Fruit fly (Drosophila melanogaster): ENCODE measurements around the gene CG31624.

The CG31624 gene

dm6 chr2L:21218240-21218911, 18.2 kb upstream of the CG31624 start, which contains the start of gene CG8679:
CG8679 (minus strand) TSS chr2L:21218544.
- 0 out of 3 replicates have a peak, but pooled peaks have one; percentile 22 for TF ChIP-seq fd96Ca (GFP tag; IDR thresholded peaks at IDR 0.05)
- peak; percentile 15 for TF ChIP-seq EcR (GFP tag; optimal IDR thresholded peaks at IDR 0.05)
- TF ChIP-seq Pif1A (GFP tag; optimal IDR thresholded peaks at IDR 0.05), result no peak

DNA sequence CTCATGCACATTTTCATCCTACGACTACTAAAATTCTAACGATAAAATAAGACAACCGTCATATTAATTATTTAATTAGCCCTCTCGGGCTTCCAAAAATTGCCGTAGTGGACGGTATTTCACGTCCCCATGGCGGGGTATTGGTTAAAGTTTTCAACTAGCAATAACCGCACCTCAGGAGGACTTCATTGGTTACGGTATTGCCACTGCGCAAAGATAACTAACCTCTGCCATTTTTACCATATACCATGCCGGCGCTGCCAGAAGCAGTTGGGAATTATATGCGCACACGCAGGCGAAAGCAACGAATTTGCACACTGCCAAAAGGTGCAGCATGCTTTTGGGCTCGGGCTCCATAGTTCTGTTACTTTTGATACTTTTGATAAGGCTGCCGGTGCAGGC, 14.8 kb upstream of the CG31624 start:
- peak; percentile 38; the same call in 1 of the 2 replicates for TF ChIP-seq Ets98B (GFP tag; IDR thresholded peaks at IDR 0.05)
- TF ChIP-seq Snoo (tag; optimal IDR thresholded peaks at IDR 0.05), result peak; percentile 35
- no peak for TF ChIP-seq CG10348 (GFP tag; IDR thresholded peaks at IDR 0.05)
- TF ChIP-seq CG15710 (tag; optimal IDR thresholded peaks at IDR 0.05), result no peak
- TF ChIP-seq CG13204 (GFP tag; optimal IDR thresholded peaks at IDR 0.05), result no peak
- no peak for TF ChIP-seq CG9948 (tag; optimal IDR thresholded peaks at IDR 0.05)
- no peak; the same call in 1 of the 2 replicates for TF ChIP-seq CG12605 (GFP tag; IDR thresholded peaks at IDR 0.05)
- no peak for TF ChIP-seq EcR (GFP tag; optimal IDR thresholded peaks at IDR 0.05)
- TF ChIP-seq CG4496 (GFP tag; IDR thresholded peaks at IDR 0.05), result peak; percentile 51; the same call in 1 of the 3 replicates
- TF ChIP-seq CG32121 (GFP tag; IDR thresholded peaks at IDR 0.05), result peak; percentile 24; the same call in 1 of the 2 replicates
- no peak for TF ChIP-seq CG8301 (tag; optimal IDR thresholded peaks at IDR 0.05)
- TF ChIP-seq CG14655 (GFP tag; optimal IDR thresholded peaks at IDR 0.05), result no peak
- TF ChIP-seq D1 (tag; optimal IDR thresholded peaks at IDR 0.05), result peak; percentile 17

- TF ChIP-seq CG4496 (GFP tag; IDR thresholded peaks at IDR 0.05) (0 out of 3 replicates have a peak, but pooled peaks have one; percentile 23), CG17806 (tag; optimal IDR thresholded peaks at IDR 0.05) (no peak)
These were observed 6.0 kb upstream of the CG31624 start, which contains the start of gene clumsy for dm6 chr2L:21206193-21206592. clumsy (plus strand) TSS chr2L:21206493.

dm6 chr2L:21202702-21203101, 2.5 kb upstream of the CG31624 start, which contains the start of gene CG31988:
CG31988 (minus strand) TSS chr2L:21202802.
- no peak for TF ChIP-seq CG10348 (GFP tag; IDR thresholded peaks at IDR 0.05)
- TF ChIP-seq EcR (GFP tag; optimal IDR thresholded peaks at IDR 0.05), result no peak
- no peak for TF ChIP-seq Snoo (tag; optimal IDR thresholded peaks at IDR 0.05)
- no peak for TF ChIP-seq CG17806 (tag; optimal IDR thresholded peaks at IDR 0.05)
- no peak for TF ChIP-seq CG9948 (tag; optimal IDR thresholded peaks at IDR 0.05)
- no peak for TF ChIP-seq CG15710 (tag; optimal IDR thresholded peaks at IDR 0.05)
- TF ChIP-seq fd96Ca (GFP tag; IDR thresholded peaks at IDR 0.05), result no peak
- TF ChIP-seq CG32121 (GFP tag; IDR thresholded peaks at IDR 0.05), result no peak
- TF ChIP-seq CG14655 (GFP tag; optimal IDR thresholded peaks at IDR 0.05), result no peak
- no peak for TF ChIP-seq Pif1B (GFP tag; optimal IDR thresholded peaks at IDR 0.05)
- TF ChIP-seq CG34367 (tag; optimal IDR thresholded peaks at IDR 0.05), result no peak
- no peak for TF ChIP-seq CG12605 (GFP tag; IDR thresholded peaks at IDR 0.05)
- TF ChIP-seq CG13204 (GFP tag; optimal IDR thresholded peaks at IDR 0.05), result no peak
- no peak for TF ChIP-seq Ets98B (GFP tag; IDR thresholded peaks at IDR 0.05)
- TF ChIP-seq rn (GFP tag; IDR thresholded peaks at IDR 0.05), result no peak

DNA sequence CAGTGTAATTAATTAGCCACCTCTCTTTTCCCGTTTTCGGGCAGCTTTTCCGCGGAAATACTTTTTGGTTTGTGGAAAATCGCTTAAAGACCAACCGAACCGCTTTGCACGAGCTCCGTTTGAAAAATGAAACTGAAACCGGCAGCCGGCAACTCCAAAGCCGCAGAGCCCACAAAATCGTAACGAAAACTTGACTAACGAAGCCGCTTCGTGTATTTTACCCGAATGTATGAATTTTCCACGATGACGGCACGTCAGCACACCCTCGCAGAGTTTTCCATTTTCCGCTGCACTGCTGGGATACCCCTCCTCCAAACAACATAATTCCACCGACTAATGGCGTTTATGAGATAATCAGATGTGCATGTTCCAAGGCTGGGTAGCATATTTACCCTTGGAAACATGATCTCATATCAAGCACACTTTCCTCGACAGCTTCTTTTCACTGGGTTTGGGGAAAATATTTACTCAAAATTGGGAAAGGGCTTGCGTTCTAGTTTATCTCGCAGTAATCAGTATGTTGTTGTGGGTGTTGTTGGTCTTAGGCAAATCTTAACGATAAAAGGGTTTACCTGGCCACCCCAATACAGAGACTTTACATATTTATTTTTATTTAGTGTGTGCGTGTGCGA, 1.4 kb downstream of the CG31624 start, which contains the start of gene Ret:
TSS of gene Ret (minus strand) at position 130 of the 632 bp plus-strand sequence.
- TF ChIP-seq CG32121 (GFP tag; IDR thresholded peaks at IDR 0.05) (no peak), Pif1B (GFP tag; optimal IDR thresholded peaks at IDR 0.05) (no peak), CG4496 (GFP tag; IDR thresholded peaks at IDR 0.05) (peak; percentile 52; the same call in 1 of the 3 replicates), CG17806 (tag; optimal IDR thresholded peaks at IDR 0.05) (no peak), CG10348 (GFP tag; IDR thresholded peaks at IDR 0.05) (no peak)

DNA sequence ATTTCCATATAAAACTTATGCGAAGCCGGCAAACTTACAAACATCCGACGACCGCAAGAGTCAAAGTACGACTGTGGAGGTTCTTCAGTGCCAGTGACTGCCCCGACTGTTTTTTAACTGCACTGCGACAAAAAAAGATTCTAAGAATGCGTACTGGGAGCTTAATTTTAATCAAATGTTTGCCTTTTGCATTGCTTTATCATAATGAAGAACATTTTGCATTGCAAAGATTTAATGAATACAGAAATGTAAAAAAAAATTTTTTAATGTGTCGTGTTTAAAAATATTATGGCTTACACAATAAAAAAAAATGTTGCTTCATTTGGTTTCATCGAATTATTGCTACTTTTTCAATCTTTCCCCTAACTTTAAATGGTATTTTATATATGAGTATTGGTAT, 3.0 kb downstream of the CG31624 start:
- TF ChIP-seq Ets98B (GFP tag; IDR thresholded peaks at IDR 0.05) (peak; percentile 42; the same call in 1 of the 2 replicates), CG17806 (tag; optimal IDR thresholded peaks at IDR 0.05) (peak; percentile 47), gl (tag; optimal IDR thresholded peaks at IDR 0.05) (no peak), CG13204 (GFP tag; optimal IDR thresholded peaks at IDR 0.05) (no peak), CG34367 (tag; optimal IDR thresholded peaks at IDR 0.05) (no peak), Snoo (tag; optimal IDR thresholded peaks at IDR 0.05) (no peak), CG4496 (GFP tag; IDR thresholded peaks at IDR 0.05) (peak; percentile 60; the same call in 1 of the 3 replicates), CG32121 (GFP tag; IDR thresholded peaks at IDR 0.05) (peak; percentile 52), D1 (tag; optimal IDR thresholded peaks at IDR 0.05) (no peak), fd96Ca (GFP tag; IDR thresholded peaks at IDR 0.05) (no peak), Pif1B (GFP tag; optimal IDR thresholded peaks at IDR 0.05) (peak; percentile 30), CG8301 (tag; optimal IDR thresholded peaks at IDR 0.05) (peak; percentile 45), CG15710 (tag; optimal IDR thresholded peaks at IDR 0.05) (no peak), CG9948 (tag; optimal IDR thresholded peaks at IDR 0.05) (peak; percentile 40), CG12605 (GFP tag; IDR thresholded peaks at IDR 0.05) (no peak), CG10348 (GFP tag; IDR thresholded peaks at IDR 0.05) (no peak), Pif1A (GFP tag; optimal IDR thresholded peaks at IDR 0.05) (peak; percentile 18), CG14655 (GFP tag; optimal IDR thresholded peaks at IDR 0.05) (peak; percentile 53), EcR (GFP tag; optimal IDR thresholded peaks at IDR 0.05) (no peak), rn (GFP tag; IDR thresholded peaks at IDR 0.05) (peak; percentile 55), CG8159 (tag; optimal IDR thresholded peaks at IDR 0.05) (peak; percentile 26)
